Worm (Caenorhabditis elegans) whole organism, mixed stage, embryonic: ENCODE data around the gene fbxa-29.

Source experiments
- M03D4.4 ChIP-seq: sonication (generic microtip); optimal IDR thresholded peaks from 2 replicates; lab custom pipeline; 2017; ENCODE audit warnings: mild to moderate bottlenecking, missing genetic modification characterization, missing compliant biosample characterization
- bed-3 ChIP-seq: fragments of 200-800 bp; sonication (Bioruptor generic); optimal IDR thresholded peaks from 3 replicates; lab custom pipeline; 2018; ENCODE audit warnings: mild to moderate bottlenecking, missing genetic modification characterization, moderate library complexity, missing compliant biosample characterization
- blmp-1 ChIP-seq: fragments of 150-350 bp; optimal IDR thresholded peaks from 2 replicates; lab custom pipeline; 2014; ENCODE audit warnings: missing biosample characterization, missing genetic modification characterization
- ceh-39 ChIP-seq: fragments of 150-350 bp; optimal IDR thresholded peaks from 2 replicates; lab custom pipeline; 2014; ENCODE audit warnings: missing biosample characterization, missing genetic modification characterization
- ceh-43 ChIP-seq: fragments of 200-800 bp; sonication (Bioruptor generic); optimal IDR thresholded peaks from 2 replicates; lab custom pipeline; 2018; ENCODE audit warnings: mild to moderate bottlenecking, missing genetic modification characterization, moderate library complexity, missing compliant biosample characterization
- ceh-83 ChIP-seq: fragments of 200-800 bp; sonication (Bioruptor generic); optimal IDR thresholded peaks from 2 replicates; lab custom pipeline; 2018; ENCODE audit warnings: mild to moderate bottlenecking, missing genetic modification characterization, missing compliant biosample characterization
- ces-1 ChIP-seq: fragments of 150-350 bp; optimal IDR thresholded peaks from 2 replicates; lab custom pipeline; 2014; ENCODE audit warnings: missing biosample characterization, missing genetic modification reagents, missing genetic modification characterization
- cnd-1 ChIP-seq: fragments of 200-800 bp; sonication (Bioruptor generic); optimal IDR thresholded peaks from 2 replicates; lab custom pipeline; 2018; ENCODE audit warnings: mild to moderate bottlenecking, missing genetic modification characterization, missing compliant biosample characterization
- elt-1 ChIP-seq: sonication (generic microtip); optimal IDR thresholded peaks from 2 replicates; lab custom pipeline; 2017; ENCODE audit warnings: missing genetic modification characterization, mild to moderate bottlenecking, missing compliant biosample characterization, antibody characterized with exemption, moderate library complexity, borderline replicate concordance; ENCODE audit not compliant: insufficient read depth
- elt-3 ChIP-seq: fragments of 150-350 bp; optimal IDR thresholded peaks from 2 replicates; lab custom pipeline; 2014; ENCODE audit warnings: missing biosample characterization, missing genetic modification characterization
- flh-1 ChIP-seq: fragments of 200-800 bp; sonication (Bioruptor generic); optimal IDR thresholded peaks from 2 replicates; lab custom pipeline; 2018; ENCODE audit warnings: mild to moderate bottlenecking, missing genetic modification characterization, moderate library complexity, missing compliant biosample characterization
- ham-2 ChIP-seq: fragments of 200-800 bp; sonication (Bioruptor generic); optimal IDR thresholded peaks from 2 replicates; lab custom pipeline; 2018; ENCODE audit warnings: mild to moderate bottlenecking, missing genetic modification characterization, missing compliant biosample characterization
- hlh-1 ChIP-seq: fragments of 150-350 bp; optimal IDR thresholded peaks from 2 replicates; lab custom pipeline; 2014; ENCODE audit warnings: missing biosample characterization, missing genetic modification reagents, missing genetic modification characterization
- lin-13 ChIP-seq: fragments of 150-350 bp; optimal IDR thresholded peaks from 2 replicates; lab custom pipeline; 2014; ENCODE audit warnings: missing biosample characterization, missing genetic modification characterization
- lin-32 ChIP-seq: fragments of 200-800 bp; sonication (Bioruptor generic); optimal IDR thresholded peaks from 2 replicates; lab custom pipeline; 2018; ENCODE audit warnings: mild to moderate bottlenecking, missing genetic modification characterization, missing compliant biosample characterization
- lsy-2 ChIP-seq: fragments of 150-350 bp; optimal IDR thresholded peaks from 2 replicates; lab custom pipeline; 2014; ENCODE audit warnings: missing biosample characterization, missing genetic modification characterization
- mab-5 ChIP-seq: fragments of 150-350 bp; optimal IDR thresholded peaks from 2 replicates; lab custom pipeline; 2014; ENCODE audit warnings: missing biosample characterization, missing genetic modification characterization
- mep-1 ChIP-seq: fragments of 150-350 bp; optimal IDR thresholded peaks from 2 replicates; lab custom pipeline; 2017; ENCODE audit warnings: missing biosample characterization, missing genetic modification reagents, missing genetic modification characterization, inconsistent platforms
- mls-2 ChIP-seq: sonication (generic microtip); optimal IDR thresholded peaks from 2 replicates; lab custom pipeline; 2016; ENCODE audit warnings: mild to moderate bottlenecking, missing genetic modification characterization, moderate library complexity, missing compliant biosample characterization
- nhr-12 ChIP-seq: fragments of 150-350 bp; optimal IDR thresholded peaks from 2 replicates; lab custom pipeline; 2014; ENCODE audit warnings: missing biosample characterization, missing genetic modification characterization
- nhr-2 ChIP-seq: fragments of 150-350 bp; optimal IDR thresholded peaks from 2 replicates; lab custom pipeline; 2014; ENCODE audit warnings: missing biosample characterization, missing genetic modification characterization
- nhr-237 ChIP-seq: fragments of 150-350 bp; optimal IDR thresholded peaks from 2 replicates; lab custom pipeline; 2014; ENCODE audit warnings: missing biosample characterization, missing genetic modification characterization
- nhr-28 ChIP-seq: fragments of 150-350 bp; optimal IDR thresholded peaks from 2 replicates; lab custom pipeline; 2014; ENCODE audit warnings: missing biosample characterization, missing genetic modification characterization
- nhr-76 ChIP-seq: sonication (generic microtip); optimal IDR thresholded peaks from 2 replicates; lab custom pipeline; 2017; ENCODE audit warnings: missing biosample characterization, missing genetic modification characterization
- pha-4 ChIP-seq: fragments of 150-350 bp; optimal IDR thresholded peaks from 2 replicates; lab custom pipeline; 2018; ENCODE audit warnings: missing biosample characterization, missing genetic modification reagents, missing genetic modification characterization
- sem-2 ChIP-seq: fragments of 200-800 bp; sonication (Bioruptor generic); optimal IDR thresholded peaks from 2 replicates; lab custom pipeline; 2018; ENCODE audit warnings: mild to moderate bottlenecking, missing genetic modification characterization, missing compliant biosample characterization
- sptf-1 ChIP-seq: sonication (generic microtip); optimal IDR thresholded peaks from 2 replicates; lab custom pipeline; 2017; ENCODE audit warnings: mild to moderate bottlenecking, missing genetic modification characterization, moderate library complexity, missing compliant biosample characterization
- tbx-8 ChIP-seq: fragments of 200-800 bp; sonication (Bioruptor generic); optimal IDR thresholded peaks from 2 replicates; lab custom pipeline; 2018; ENCODE audit warnings: mild to moderate bottlenecking, missing genetic modification characterization, moderate library complexity, missing compliant biosample characterization
- unc-120 ChIP-seq: sonication (generic microtip); optimal IDR thresholded peaks from 2 replicates; lab custom pipeline; 2017; ENCODE audit warnings: missing genetic modification characterization, missing compliant biosample characterization; ENCODE audit not compliant: poor library complexity, severe bottlenecking
- unc-39 ChIP-seq: fragments of 150-350 bp; optimal IDR thresholded peaks from 2 replicates; lab custom pipeline; 2014; ENCODE audit warnings: missing biosample characterization, missing genetic modification characterization
- unc-62 ChIP-seq: fragments of 150-350 bp; optimal IDR thresholded peaks from 2 replicates; lab custom pipeline; 2014; ENCODE audit warnings: missing biosample characterization, missing genetic modification reagents, missing genetic modification characterization
- zip-8 ChIP-seq: fragments of 150-350 bp; optimal IDR thresholded peaks from 2 replicates; lab custom pipeline; 2014; ENCODE audit warnings: missing biosample characterization, missing genetic modification characterization
- ztf-11 ChIP-seq: fragments of 150-350 bp; optimal IDR thresholded peaks from 2 replicates; lab custom pipeline; 2014; ENCODE audit warnings: missing biosample characterization, missing genetic modification characterization

The fbxa-29 gene

DNA sequence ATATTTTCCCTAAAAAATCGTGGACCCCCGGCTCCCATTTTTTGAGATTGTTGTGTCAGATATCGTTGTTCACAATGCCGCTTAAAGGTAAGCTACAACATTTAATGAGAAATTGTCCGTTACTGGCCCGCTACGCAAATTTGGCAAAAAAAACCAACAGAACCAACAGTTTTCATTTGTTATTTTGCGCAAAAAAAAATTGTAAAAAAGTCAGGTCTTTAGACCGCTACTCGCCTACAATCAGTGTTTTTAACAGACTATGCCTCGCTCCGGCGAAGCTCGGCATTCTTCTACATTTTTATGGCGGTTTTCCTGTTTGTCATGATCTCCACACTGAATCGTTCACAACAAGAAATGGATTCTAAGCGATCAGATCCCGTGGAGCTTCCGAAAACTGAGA is 35.4 kb upstream of the fbxa-29 start, which contains the start of gene Y82E9BL.12:
TSS of gene Y82E9BL.12 (plus strand) at position 301 of the 400 bp plus-strand sequence.
- TF ChIP-seq ceh-83 (GFP tag; lab: Kevin White, UChicago): no peak
- TF ChIP-seq pha-4 (tag; lab: Kevin White, UChicago): no peak
- no peak for TF ChIP-seq unc-39 (tag; lab: Kevin White, UChicago)
- TF ChIP-seq nhr-237 (tag; lab: Kevin White, UChicago): no peak
- no peak for TF ChIP-seq blmp-1
- TF ChIP-seq tbx-8 (GFP tag; lab: Kevin White, UChicago): no peak
- no peak for TF ChIP-seq M03D4.4 (tag; lab: Kevin White, UChicago)
- TF ChIP-seq unc-62 (GFP tag; lab: Kevin White, UChicago): no peak
- TF ChIP-seq lsy-2: no peak
- TF ChIP-seq ceh-39 (tag; lab: Kevin White, UChicago): no peak
- TF ChIP-seq sptf-1 (tag; lab: Kevin White, UChicago): no peak
- TF ChIP-seq mab-5: no peak
- TF ChIP-seq ceh-43 (GFP tag; lab: Kevin White, UChicago): no peak
- TF ChIP-seq nhr-28 (tag; lab: Kevin White, UChicago): no peak
- TF ChIP-seq, all 35 proteins: peak for 0

DNA sequence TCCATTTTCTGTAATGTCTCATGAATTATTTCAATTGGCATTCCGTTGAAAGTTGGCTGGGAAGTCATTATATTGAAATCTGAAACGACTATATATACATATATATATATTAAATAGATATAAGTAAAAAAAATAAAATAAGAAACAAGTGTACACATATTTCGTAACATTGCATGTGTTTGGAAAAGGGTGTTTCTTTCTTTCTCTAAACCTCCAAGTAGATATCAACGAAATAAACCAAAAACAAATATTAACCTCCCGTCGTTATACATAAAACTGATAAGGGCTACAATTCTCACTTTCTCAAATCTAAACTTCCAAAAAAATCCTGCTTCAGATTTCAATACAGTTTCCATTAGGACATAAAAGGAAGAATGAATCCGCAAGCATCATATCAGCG is 34.7 kb upstream of the fbxa-29 start, which contains the start of gene fbxa-79:
TSS of gene fbxa-79 (minus strand) at position 86 of the 400 bp plus-strand sequence.
- TF ChIP-seq nhr-28 (tag; lab: Kevin White, UChicago) (no peak), mab-5 (no peak), cnd-1 (no peak), unc-39 (tag; lab: Kevin White, UChicago) (no peak), unc-62 (GFP tag; lab: Kevin White, UChicago) (no peak), bed-3 (GFP tag; lab: Kevin White, UChicago) (no peak), zip-8 (tag; lab: Kevin White, UChicago) (no peak), mep-1 (tag; lab: Kevin White, UChicago) (no peak), lin-32 (GFP tag; lab: Kevin White, UChicago) (no peak), nhr-76 (tag; lab: Kevin White, UChicago) (no peak), tbx-8 (GFP tag; lab: Kevin White, UChicago) (no peak), unc-120 (tag; lab: Kevin White, UChicago) (no peak), sptf-1 (tag; lab: Kevin White, UChicago) (no peak), nhr-12 (tag; lab: Kevin White, UChicago) (no peak), ztf-11 (tag; lab: Kevin White, UChicago) (no peak), elt-3 (tag; lab: Kevin White, UChicago) (no peak), lin-13 (tag; lab: Kevin White, UChicago) (no peak), ham-2 (GFP tag; lab: Kevin White, UChicago) (no peak)

DNA sequence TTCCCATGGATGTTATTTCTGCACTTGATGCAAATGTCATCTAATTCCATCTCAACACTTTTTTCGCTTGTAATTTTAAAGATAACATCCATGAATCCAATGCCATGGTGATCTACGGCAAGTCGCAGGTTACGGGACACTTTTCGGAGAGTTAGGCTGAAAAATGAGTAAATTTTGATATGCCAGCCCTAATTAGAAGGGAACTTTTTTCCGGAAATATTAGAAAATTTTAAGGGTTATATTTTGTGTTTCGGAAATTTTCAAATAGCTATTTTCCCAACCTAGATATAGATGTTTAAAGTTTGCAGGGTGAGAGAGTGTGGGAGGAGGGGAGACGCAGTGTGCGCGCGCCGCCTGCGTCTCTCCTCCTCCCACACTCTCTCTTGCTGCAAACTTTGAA is 33.8 kb upstream of the fbxa-29 start:
- no peak for TF ChIP-seq elt-1 (tag; lab: Kevin White, UChicago)
- TF ChIP-seq lin-13 (tag; lab: Kevin White, UChicago): no peak
- no peak for TF ChIP-seq ces-1 (GFP tag; lab: Kevin White, UChicago)
- TF ChIP-seq mep-1 (tag; lab: Kevin White, UChicago): no peak
- TF ChIP-seq lin-32 (GFP tag; lab: Kevin White, UChicago): no peak
- no peak for TF ChIP-seq lsy-2
- no peak for TF ChIP-seq unc-62 (GFP tag; lab: Kevin White, UChicago)
- no peak for TF ChIP-seq mab-5
- TF ChIP-seq blmp-1: no peak
- TF ChIP-seq nhr-28 (tag; lab: Kevin White, UChicago): no peak
- TF ChIP-seq nhr-2 (tag; lab: Kevin White, UChicago): no peak
- TF ChIP-seq M03D4.4 (tag; lab: Kevin White, UChicago): no peak
- TF ChIP-seq elt-3 (tag; lab: Kevin White, UChicago): no peak
- no peak for TF ChIP-seq nhr-12 (tag; lab: Kevin White, UChicago)
- no peak for TF ChIP-seq nhr-76 (tag; lab: Kevin White, UChicago)
- no peak for TF ChIP-seq mls-2 (tag; lab: Kevin White, UChicago)

DNA sequence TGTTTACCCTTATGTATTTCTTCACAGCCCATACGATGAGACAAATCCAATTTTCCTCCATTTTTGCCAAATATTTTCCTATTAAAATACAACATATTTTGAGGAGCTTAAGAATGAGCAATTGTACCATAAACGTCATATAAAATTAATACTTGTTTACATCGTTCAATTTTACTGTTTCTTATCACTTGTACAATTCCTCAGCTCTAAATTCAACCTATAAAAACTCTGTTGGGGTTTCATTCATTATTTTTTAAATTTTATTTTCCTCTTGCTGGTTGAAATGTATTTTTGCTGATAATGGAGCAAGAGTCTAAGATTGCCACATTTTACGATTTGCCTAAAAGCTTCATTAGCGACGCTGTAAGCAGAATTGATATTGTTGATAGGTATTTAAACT is 29.9 kb upstream of the fbxa-29 start, which contains the start of gene fbxa-75:
TSS of gene fbxa-75 (plus strand) at position 301 of the 400 bp plus-strand sequence.
- no peak for TF ChIP-seq bed-3 (GFP tag; lab: Kevin White, UChicago)
- no peak for TF ChIP-seq tbx-8 (GFP tag; lab: Kevin White, UChicago)
- TF ChIP-seq nhr-2 (tag; lab: Kevin White, UChicago): no peak
- TF ChIP-seq zip-8 (tag; lab: Kevin White, UChicago): no peak
- no peak for TF ChIP-seq pha-4 (tag; lab: Kevin White, UChicago)
- no peak for TF ChIP-seq blmp-1
- TF ChIP-seq ceh-39 (tag; lab: Kevin White, UChicago): no peak
- no peak for TF ChIP-seq lin-32 (GFP tag; lab: Kevin White, UChicago)
- no peak for TF ChIP-seq ztf-11 (tag; lab: Kevin White, UChicago)
- no peak for TF ChIP-seq ham-2 (GFP tag; lab: Kevin White, UChicago)
- no peak for TF ChIP-seq hlh-1 (tag; lab: Kevin White, UChicago)
- no peak for TF ChIP-seq lin-13 (tag; lab: Kevin White, UChicago)
- no peak for TF ChIP-seq elt-3 (tag; lab: Kevin White, UChicago)
- no peak for TF ChIP-seq ces-1 (GFP tag; lab: Kevin White, UChicago)
- TF ChIP-seq sem-2 (GFP tag; lab: Kevin White, UChicago): no peak
- TF ChIP-seq flh-1 (GFP tag; lab: Kevin White, UChicago): no peak
- no peak for TF ChIP-seq nhr-237 (tag; lab: Kevin White, UChicago)
- no peak for TF ChIP-seq mep-1 (tag; lab: Kevin White, UChicago)
